Fruit fly (Drosophila melanogaster): ENCODE results near the gene spi.

Gene spi

DNA sequence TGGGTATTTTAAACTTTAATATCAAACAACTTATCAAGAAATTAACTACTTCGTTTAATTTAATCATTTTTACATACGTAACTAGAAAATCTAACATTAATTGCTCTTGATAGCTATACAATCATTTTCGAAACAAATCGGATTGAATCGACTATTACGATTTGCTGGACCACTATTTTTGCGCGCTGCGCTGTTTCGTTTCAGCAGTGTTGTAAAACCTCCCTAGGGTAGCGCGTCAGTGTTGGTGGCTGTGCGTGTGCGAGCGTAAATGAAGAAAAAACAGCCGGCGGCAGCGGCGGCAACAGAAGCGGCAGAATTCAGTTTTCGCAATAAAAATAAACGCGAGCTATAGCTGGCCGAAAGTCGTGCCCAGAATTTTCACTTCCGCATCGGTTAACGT is 43.9 kb downstream of the spi start, which contains the start of gene CG33116 (continued):
- TF ChIP-seq CG16779 (GFP tag; IDR thresholded peaks at IDR 0.05), result peak; percentile 87
- no peak for TF ChIP-seq sc (optimal IDR thresholded peaks at IDR 0.05)
- peak; percentile 55 for TF ChIP-seq sc (GFP tag; optimal IDR thresholded peaks at IDR 0.05)
- peak; percentile 67 for TF ChIP-seq CG32772 (GFP tag; IDR thresholded peaks at IDR 0.05)
- TF ChIP-seq Stat92E (GFP tag; optimal IDR thresholded peaks at IDR 0.05), result peak in 1 of 3 experiments; percentile 18
- peak; percentile 71 for TF ChIP-seq CG11247 (GFP tag; IDR thresholded peaks at IDR 0.05)
- peak; percentile 42 for TF ChIP-seq Deaf1 (tag; optimal IDR thresholded peaks at IDR 0.05)
- TF ChIP-seq otp (GFP tag; IDR thresholded peaks at IDR 0.05), result peak; percentile 43; the same call in 2 of the 3 replicates
- TF ChIP-seq CG30403 (GFP tag; optimal IDR thresholded peaks at IDR 0.05), result peak; percentile 87
- peak; percentile 26 for TF ChIP-seq exex (tag; optimal IDR thresholded peaks at IDR 0.05)
- peak; percentile 74; the same call in 1 of the 2 replicates for TF ChIP-seq CG14014 (GFP tag; IDR thresholded peaks at IDR 0.05)
- TF ChIP-seq Asciz (GFP tag; optimal IDR thresholded peaks at IDR 0.05), result peak; percentile 68
- peak; percentile 83 for TF ChIP-seq jumu (GFP tag; optimal IDR thresholded peaks at IDR 0.05)
- TF ChIP-seq bbx (GFP tag; IDR thresholded peaks at IDR 0.05; ENCODE audit: partially characterized antibody), result peak; percentile 58
- peak; percentile 85 for TF ChIP-seq CG12391 (tag; optimal IDR thresholded peaks at IDR 0.05)
- no peak for TF ChIP-seq mld (GFP tag; IDR thresholded peaks at IDR 0.05; ENCODE audit: partially characterized antibody)
- TF ChIP-seq Ada2b (GFP tag; IDR thresholded peaks at IDR 0.05), result peak; percentile 59; the same call in 1 of the 2 replicates
- TF ChIP-seq Scr (GFP tag; IDR thresholded peaks at IDR 0.05; ENCODE audit: partially characterized antibody), result peak; percentile 27; the same call in 1 of the 2 replicates
- TF ChIP-seq CG15696 (tag; optimal IDR thresholded peaks at IDR 0.05), result peak; percentile 85
- no peak for TF ChIP-seq aop (GFP tag; IDR thresholded peaks at IDR 0.05)
- TF ChIP-seq CG11398 (GFP tag; optimal IDR thresholded peaks at IDR 0.05), result peak; percentile 60
- peak; percentile 40; the same call in 1 of the 2 replicates for TF ChIP-seq ro (GFP tag; IDR thresholded peaks at IDR 0.05)
- no peak for TF ChIP-seq CG8478 (optimal IDR thresholded peaks at IDR 0.05)
- peak; percentile 55 for TF ChIP-seq CG12236 (GFP tag; optimal IDR thresholded peaks at IDR 0.05)
- no peak for TF ChIP-seq cad (GFP tag; optimal IDR thresholded peaks at IDR 0.05)
- TF ChIP-seq slou (GFP tag; optimal IDR thresholded peaks at IDR 0.05), result peak; percentile 77
- peak; percentile 82 for TF ChIP-seq Dad (GFP tag; optimal IDR thresholded peaks at IDR 0.05)
- peak; percentile 78 for TF ChIP-seq Fer3 (tag; optimal IDR thresholded peaks at IDR 0.05)
- TF ChIP-seq CG9727 (GFP tag; optimal IDR thresholded peaks at IDR 0.05), result peak; percentile 79
- 0 out of 2 replicates have a peak, but pooled peaks have one; percentile 54 for TF ChIP-seq CG32767 (GFP tag; IDR thresholded peaks at IDR 0.05)
- peak; percentile 47 for TF ChIP-seq ssp (GFP tag; IDR thresholded peaks at IDR 0.05)
- TF ChIP-seq inv (GFP tag; IDR thresholded peaks at IDR 0.05; ENCODE audit: partially characterized antibody), result peak; percentile 23; the same call in 1 of the 2 replicates
- TF ChIP-seq gro (GFP tag; optimal IDR thresholded peaks at IDR 0.05), result peak; percentile 86
- peak; percentile 51 for TF ChIP-seq sd (tag; optimal IDR thresholded peaks at IDR 0.05)
- TF ChIP-seq BEAF-32 (GFP tag; optimal IDR thresholded peaks at IDR 0.05), result peak; percentile 29
- TF ChIP-seq Oli (tag; optimal IDR thresholded peaks at IDR 0.05), result peak; percentile 84
- TF ChIP-seq CG12071 (GFP tag; optimal IDR thresholded peaks at IDR 0.05), result peak; percentile 79
- peak; percentile 75 for TF ChIP-seq en (GFP tag; optimal IDR thresholded peaks at IDR 0.05)
- TF ChIP-seq CG4404 (GFP tag; IDR thresholded peaks at IDR 0.05), result peak; percentile 66
- peak; percentile 63 for TF ChIP-seq CG2202 (tag; optimal IDR thresholded peaks at IDR 0.05)
- TF ChIP-seq CG10274 (GFP tag; optimal IDR thresholded peaks at IDR 0.05), result peak; percentile 24
- TF ChIP-seq Kr (GFP tag; optimal IDR thresholded peaks at IDR 0.05), result no peak
- TF ChIP-seq Doc2 (GFP tag; IDR thresholded peaks at IDR 0.05), result no peak
- peak; percentile 51 for TF ChIP-seq CG14050 (GFP tag; IDR thresholded peaks at IDR 0.05)
- TF ChIP-seq her (GFP tag; optimal IDR thresholded peaks at IDR 0.05), result peak; percentile 82
- TF ChIP-seq Sin3A (optimal IDR thresholded peaks at IDR 0.05), result peak; percentile 80
- no peak for TF ChIP-seq tna (GFP tag; IDR thresholded peaks at IDR 0.05; ENCODE audit: partially characterized antibody)
- TF ChIP-seq Camta (GFP tag; optimal IDR thresholded peaks at IDR 0.05), result peak; percentile 78
- TF ChIP-seq tgo (GFP tag; IDR thresholded peaks at IDR 0.05), result peak; percentile 75
- peak; percentile 63 for TF ChIP-seq CG1792 (GFP tag; optimal IDR thresholded peaks at IDR 0.05)
- no peak for TF ChIP-seq Lpt (GFP tag; optimal IDR thresholded peaks at IDR 0.05)
- TF ChIP-seq CG2712 (tag; optimal IDR thresholded peaks at IDR 0.05), result peak; percentile 84
